Fruit fly (Drosophila melanogaster) whole organism, embryonic: Measurements from ENCODE around the gene ckd.

Experiments used
- BEAF-32 ChIP-seq: fragments of 200-800 bp; sonication (Bioruptor generic); optimal IDR thresholded peaks from 3 replicates; lab custom pipeline; 2017; ENCODE audit warnings: missing biosample characterization, missing genetic modification characterization, mild to moderate bottlenecking, moderate library complexity, missing genetic modification reagents
- Blimp-1 ChIP-seq: fragments of 200-800 bp; sonication (Bioruptor generic); optimal IDR thresholded peaks from 3 replicates; lab custom pipeline; 2018; ENCODE audit warnings: missing biosample characterization, missing genetic modification characterization, mild to moderate bottlenecking, moderate library complexity, missing genetic modification reagents
- CG11093 ChIP-seq: fragments of 200-800 bp; sonication (Bioruptor generic); IDR thresholded peaks from 3 replicates; pipeline ENCODE4 v1.3.6; 2022; ENCODE audit warnings: missing biosample characterization, missing genetic modification characterization
- CG11247 ChIP-seq: fragments of 200-800 bp; sonication (Bioruptor generic); IDR thresholded peaks from 2 replicates; pipeline ENCODE4 v1.3.6; 2022; ENCODE audit warnings: missing biosample characterization, missing genetic modification characterization
- CG12219 ChIP-seq: fragments of 200-800 bp; sonication (Bioruptor generic); optimal IDR thresholded peaks from 3 replicates; lab custom pipeline; 2018; ENCODE audit warnings: missing biosample characterization, mild to moderate bottlenecking, missing genetic modification characterization
- CG12659 ChIP-seq: fragments of 200-800 bp; sonication (Bioruptor generic); optimal IDR thresholded peaks from 3 replicates; lab custom pipeline; 2017; ENCODE audit warnings: mild to moderate bottlenecking, missing biosample characterization, missing genetic modification reagents, missing genetic modification characterization
- CG13287 ChIP-seq: fragments of 200-800 bp; sonication (Bioruptor generic); IDR thresholded peaks from 2 replicates; pipeline ENCODE4 v1.3.6; 2022; ENCODE audit warnings: missing biosample characterization, missing genetic modification characterization; ENCODE audit not compliant: partially characterized antibody
- CG13775 ChIP-seq: fragments of 200-800 bp; sonication (Bioruptor generic); optimal IDR thresholded peaks from 3 replicates; lab custom pipeline; 2017; ENCODE audit warnings: missing biosample characterization, mild to moderate bottlenecking, missing genetic modification characterization
- CG14050 ChIP-seq: fragments of 200-800 bp; sonication (Bioruptor generic); IDR thresholded peaks from 3 replicates; pipeline ENCODE4 v1.3.6; 2022; ENCODE audit warnings: missing biosample characterization, missing genetic modification characterization
- CG14710 ChIP-seq: fragments of 200-800 bp; sonication (Bioruptor generic); optimal IDR thresholded peaks from 3 replicates; lab custom pipeline; 2019; ENCODE audit warnings: missing biosample characterization, mild to moderate bottlenecking, missing genetic modification characterization, moderate library complexity
- CG15514 ChIP-seq: fragments of 200-800 bp; sonication (Bioruptor generic); optimal IDR thresholded peaks from 3 replicates; lab custom pipeline; 2017; ENCODE audit warnings: missing biosample characterization, missing genetic modification characterization, mild to moderate bottlenecking, moderate library complexity, missing genetic modification reagents
- CG17186 ChIP-seq: fragments of 200-800 bp; sonication (Bioruptor generic); optimal IDR thresholded peaks from 3 replicates; lab custom pipeline; 2017; ENCODE audit warnings: missing biosample characterization, missing genetic modification reagents, missing genetic modification characterization
- CG18011 ChIP-seq: fragments of 200-800 bp; sonication (Bioruptor generic); optimal IDR thresholded peaks from 2 replicates; lab custom pipeline; 2017; ENCODE audit warnings: missing biosample characterization, missing genetic modification characterization, mild to moderate bottlenecking, moderate library complexity, missing genotype
- CG2116 ChIP-seq: fragments of 200-800 bp; sonication (Bioruptor generic); optimal IDR thresholded peaks from 3 replicates; lab custom pipeline; 2018; ENCODE audit warnings: missing biosample characterization, mild to moderate bottlenecking, missing genetic modification characterization
- CG2120 ChIP-seq: fragments of 200-800 bp; sonication (Bioruptor generic); optimal IDR thresholded peaks from 3 replicates; lab custom pipeline; 2016; ENCODE audit warnings: missing biosample characterization, missing genetic modification characterization
- CG2712 ChIP-seq: fragments of 200-800 bp; optimal IDR thresholded peaks from 3 replicates; lab custom pipeline; 2019; ENCODE audit warnings: missing biosample characterization, mild to moderate bottlenecking, missing genetic modification characterization, moderate library complexity
- CG34376 ChIP-seq: fragments of 200-800 bp; sonication (Bioruptor generic); optimal IDR thresholded peaks from 2 replicates; lab custom pipeline; 2018; ENCODE audit warnings: missing biosample characterization, mild to moderate bottlenecking, missing genetic modification characterization
- CG34422 ChIP-seq: fragments of 200-800 bp; sonication (Bioruptor generic); IDR thresholded peaks from 3 replicates; pipeline ENCODE4 v1.3.6; 2022; ENCODE audit warnings: missing biosample characterization, missing genetic modification characterization
- CG4282 ChIP-seq: fragments of 200-800 bp; sonication (Bioruptor generic); optimal IDR thresholded peaks from 2 replicates; lab custom pipeline; 2016; ENCODE audit warnings: missing biosample characterization, missing genetic modification characterization
- CG4617 ChIP-seq: fragments of 200-800 bp; sonication (Bioruptor generic); optimal IDR thresholded peaks from 3 replicates; lab custom pipeline; 2016; ENCODE audit warnings: missing biosample characterization, missing genetic modification characterization, borderline replicate concordance
- CG5180 ChIP-seq: fragments of 200-800 bp; sonication (Bioruptor generic); optimal IDR thresholded peaks from 3 replicates; lab custom pipeline; 2017; ENCODE audit warnings: missing biosample characterization, missing genetic modification characterization, mild to moderate bottlenecking, moderate library complexity, missing genetic modification reagents
- CG7928 ChIP-seq: fragments of 200-800 bp; sonication (Bioruptor generic); optimal IDR thresholded peaks from 2 replicates; lab custom pipeline; 2017; ENCODE audit warnings: missing biosample characterization, mild to moderate bottlenecking, missing genetic modification characterization
- CG9797 ChIP-seq: fragments of 200-800 bp; sonication (Bioruptor generic); optimal IDR thresholded peaks from 3 replicates; lab custom pipeline; 2018; ENCODE audit warnings: missing biosample characterization, mild to moderate bottlenecking, missing genetic modification characterization
- Dip3 ChIP-seq: fragments of 200-800 bp; sonication (Bioruptor generic); optimal IDR thresholded peaks from 3 replicates; lab custom pipeline; 2016; ENCODE audit warnings: missing biosample characterization, missing genetic modification characterization
- Dp ChIP-seq: fragments of 200-800 bp; sonication (Bioruptor generic); optimal IDR thresholded peaks from 2 replicates; lab custom pipeline; 2018; ENCODE audit warnings: missing biosample characterization, mild to moderate bottlenecking, missing genetic modification characterization, moderate library complexity
- Ets97D ChIP-seq: fragments of 200-800 bp; sonication (Bioruptor generic); optimal IDR thresholded peaks from 3 replicates; lab custom pipeline; 2016; ENCODE audit warnings: missing biosample characterization, missing genetic modification characterization
- HHEX ChIP-seq: fragments of 200-800 bp; sonication (Bioruptor generic); optimal IDR thresholded peaks from 3 replicates; lab custom pipeline; 2017; ENCODE audit warnings: missing biosample characterization, mild to moderate bottlenecking, missing genetic modification characterization, missing genetic modification reagents
- HLH54F ChIP-seq: fragments of 200-800 bp; sonication (Bioruptor generic); optimal IDR thresholded peaks from 3 replicates; lab custom pipeline; 2016; ENCODE audit warnings: missing biosample characterization, missing genetic modification characterization
- Lhr ChIP-seq: fragments of 200-800 bp; sonication (Bioruptor generic); optimal IDR thresholded peaks from 3 replicates; lab custom pipeline; 2017; ENCODE audit warnings: mild to moderate bottlenecking, missing biosample characterization, missing genetic modification reagents, missing genetic modification characterization
- MBD-R2 ChIP-seq: fragments of 200-800 bp; sonication (Bioruptor generic); IDR thresholded peaks from 2 replicates; pipeline ENCODE4 v1.3.6; 2022; ENCODE audit warnings: missing biosample characterization, missing genetic modification characterization
- Myb ChIP-seq: fragments of 200-800 bp; sonication (Bioruptor generic); optimal IDR thresholded peaks from 2 replicates; lab custom pipeline; 2016; ENCODE audit warnings: missing biosample characterization, missing genetic modification characterization
- NC2β ChIP-seq: fragments of 200-800 bp; sonication (Bioruptor generic); optimal IDR thresholded peaks from 2 replicates; lab custom pipeline; 2016; ENCODE audit warnings: missing biosample characterization, missing genetic modification characterization
- Sry-δ ChIP-seq: fragments of 200-800 bp; sonication (Bioruptor generic); optimal IDR thresholded peaks from 2 replicates; lab custom pipeline; 2016; ENCODE audit warnings: missing biosample characterization, missing genetic modification characterization
- Stat92E ChIP-seq, 3 experiments: fragments of >200 bp in 2 of 3; fragments of 200-800 bp in 1 of 3; sonication (Bioruptor generic) in 1 of 3; optimal IDR thresholded peaks; 2 replicates each; lab custom pipeline; 2017 to 2019; ENCODE audit warnings: missing biosample characterization in 3 of 3, missing genetic modification characterization in 3 of 3, mild to moderate bottlenecking in 1 of 3, moderate library complexity in 1 of 3
- YL-1 ChIP-seq: fragments of 200-800 bp; sonication (Bioruptor generic); optimal IDR thresholded peaks from 3 replicates; lab custom pipeline; 2017; ENCODE audit warnings: missing biosample characterization, mild to moderate bottlenecking, missing genetic modification characterization
- bigmax ChIP-seq: fragments of 200-800 bp; sonication (Bioruptor generic); optimal IDR thresholded peaks from 2 replicates; lab custom pipeline; 2018; ENCODE audit warnings: missing biosample characterization, mild to moderate bottlenecking, missing genetic modification characterization
- br ChIP-seq: fragments of >200 bp; optimal IDR thresholded peaks from 2 replicates; lab custom pipeline; 2017
- disco-r ChIP-seq: fragments of 200-800 bp; sonication (Bioruptor generic); optimal IDR thresholded peaks from 2 replicates; lab custom pipeline; 2016; ENCODE audit warnings: missing biosample characterization, missing genetic modification characterization
- dm ChIP-seq: fragments of 200-800 bp; sonication (Bioruptor generic); optimal IDR thresholded peaks from 3 replicates; lab custom pipeline; 2016; ENCODE audit warnings: missing biosample characterization, missing genetic modification characterization
- ftz-f1 ChIP-seq: fragments of 200-800 bp; sonication (Bioruptor generic); optimal IDR thresholded peaks from 2 replicates; lab custom pipeline; 2016; ENCODE audit warnings: missing biosample characterization, missing genetic modification characterization
- gt ChIP-seq: fragments of 200-800 bp; sonication (Bioruptor generic); IDR thresholded peaks from 2 replicates; pipeline ENCODE4 v1.3.6; 2022; ENCODE audit warnings: missing biosample characterization, missing genetic modification characterization
- lab ChIP-seq: fragments of 200-800 bp; sonication (Bioruptor generic); optimal IDR thresholded peaks from 3 replicates; lab custom pipeline; 2017; ENCODE audit warnings: missing biosample characterization, missing genetic modification characterization, mild to moderate bottlenecking, moderate library complexity, missing genetic modification reagents
- nerfin-1 ChIP-seq: fragments of 200-800 bp; sonication (Bioruptor generic); optimal IDR thresholded peaks from 3 replicates; lab custom pipeline; 2019; ENCODE audit warnings: missing biosample characterization, mild to moderate bottlenecking, missing genetic modification characterization, moderate library complexity
- nmo ChIP-seq: fragments of 200-800 bp; sonication (Bioruptor generic); optimal IDR thresholded peaks from 2 replicates; lab custom pipeline; 2018; ENCODE audit warnings: missing biosample characterization, mild to moderate bottlenecking, missing genetic modification characterization, moderate library complexity
- pb ChIP-seq: fragments of 200-800 bp; sonication (Bioruptor generic); optimal IDR thresholded peaks from 3 replicates; lab custom pipeline; 2016; ENCODE audit warnings: missing biosample characterization, missing genetic modification characterization
- sr ChIP-seq: fragments of 200-800 bp; sonication (Bioruptor generic); IDR thresholded peaks from 3 replicates; pipeline ENCODE4 v1.3.6; 2022; ENCODE audit warnings: missing biosample characterization, missing genetic modification characterization
- trem ChIP-seq: fragments of 200-800 bp; optimal IDR thresholded peaks from 3 replicates; lab custom pipeline; 2019; ENCODE audit warnings: missing biosample characterization, mild to moderate bottlenecking, missing genetic modification characterization, moderate library complexity

ckd gene

dm6 chr3L:3218859-3219258 is 38.8 kb upstream of the ckd start, which contains the start of the genes hob and nSMase (continued):
- TF ChIP-seq dm (GFP tag; lab: Kevin White, UChicago) = peak; percentile 38
- peak; percentile 29; the same call in 1 of the 2 replicates for TF ChIP-seq CG13287
- peak; percentile 83 for TF ChIP-seq CG9797 (GFP tag; lab: Kevin White, UChicago)
- TF ChIP-seq HHEX (GFP tag; lab: Kevin White, UChicago) = no peak
- TF ChIP-seq Stat92E (GFP tag; optimal IDR thresholded peaks at IDR 0.05; lab: Kevin White, UChicago) = peak in 1 of 3 experiments; percentile 40
- TF ChIP-seq CG18011 = no peak
- TF ChIP-seq CG34422 (GFP tag; lab: Robert Waterston, UW) = peak; percentile 7; the same call in 1 of the 3 replicates
- TF ChIP-seq br (lab: Kevin White, UChicago) = no peak
- peak; percentile 59 for TF ChIP-seq Ets97D (GFP tag; lab: Kevin White, UChicago)
- peak; percentile 72 for TF ChIP-seq CG15514 (GFP tag; lab: Kevin White, UChicago)
- TF ChIP-seq nerfin-1 (tag; lab: Kevin White, UChicago) = no peak
- peak; percentile 10 for TF ChIP-seq bigmax (GFP tag; lab: Kevin White, UChicago)
- TF ChIP-seq MBD-R2 (GFP tag; lab: Robert Waterston, UW) = peak; percentile 69
- peak; percentile 69 for TF ChIP-seq Dp (GFP tag; lab: Kevin White, UChicago)
- TF ChIP-seq CG11093 = no peak
- TF ChIP-seq nmo (GFP tag; lab: Kevin White, UChicago) = peak; percentile 58
- TF ChIP-seq gt (GFP tag; lab: Robert Waterston, UW) = no peak
- TF ChIP-seq CG34376 (GFP tag; lab: Kevin White, UChicago) = peak; percentile 37
- TF ChIP-seq CG4282 (GFP tag; lab: Kevin White, UChicago) = no peak
- TF ChIP-seq disco-r (GFP tag; lab: Kevin White, UChicago) = no peak
- TF ChIP-seq NC2β (GFP tag; lab: Kevin White, UChicago) = peak; percentile 11
- peak; percentile 43 for TF ChIP-seq CG2120 (GFP tag; lab: Kevin White, UChicago)
- TF ChIP-seq HLH54F (GFP tag; lab: Kevin White, UChicago) = no peak
- TF ChIP-seq CG2116 = peak; percentile 97
- TF ChIP-seq Myb (GFP tag; lab: Kevin White, UChicago) = peak; percentile 73
- peak; percentile 86 for TF ChIP-seq CG7928
- peak; percentile 27 for TF ChIP-seq ftz-f1
- peak; percentile 58 for TF ChIP-seq CG17186 (GFP tag; lab: Kevin White, UChicago)
- TF ChIP-seq CG4617 (GFP tag; lab: Kevin White, UChicago) = peak; percentile 60
- TF ChIP-seq YL-1 (GFP tag; lab: Kevin White, UChicago) = peak; percentile 71
- no peak for TF ChIP-seq CG2712 (tag; lab: Kevin White, UChicago)
- TF ChIP-seq Blimp-1 (GFP tag; lab: Kevin White, UChicago) = peak; percentile 23
- TF ChIP-seq Sry-δ (GFP tag; lab: Kevin White, UChicago) = peak; percentile 45
- peak; percentile 42 for TF ChIP-seq BEAF-32 (GFP tag; lab: Kevin White, UChicago)
- TF ChIP-seq CG12219 (GFP tag; lab: Kevin White, UChicago) = no peak
- TF ChIP-seq sr = no peak
- peak; percentile 22 for TF ChIP-seq CG13775
- TF ChIP-seq CG11247 (GFP tag; lab: Robert Waterston, UW) = no peak
- TF ChIP-seq CG5180 (GFP tag; lab: Kevin White, UChicago) = no peak
- TF ChIP-seq CG14050 (GFP tag; lab: Robert Waterston, UW) = no peak
- TF ChIP-seq trem (tag; lab: Kevin White, UChicago) = peak; percentile 70
- TF ChIP-seq pb = no peak
- TF ChIP-seq CG14710 (tag; lab: Kevin White, UChicago) = peak; percentile 61
- TF ChIP-seq CG12659 = peak; percentile 70
- TF ChIP-seq Lhr (GFP tag; lab: Kevin White, UChicago) = peak; percentile 52
- peak; percentile 12 for TF ChIP-seq Dip3 (GFP tag; lab: Kevin White, UChicago)
- TF ChIP-seq lab (GFP tag; lab: Kevin White, UChicago) = no peak
